Worm (Caenorhabditis elegans): Measurements from ENCODE around the gene str-140.

- TF ChIP-seq R02D3.7 (tag; optimal IDR thresholded peaks at IDR 0.05): no peak
- TF ChIP-seq egl-5 (tag; optimal IDR thresholded peaks at IDR 0.05): no peak
- no peak for TF ChIP-seq elt-2 (tag; optimal IDR thresholded peaks at IDR 0.05)
- TF ChIP-seq fos-1 (tag; optimal IDR thresholded peaks at IDR 0.05): no peak
- peak; percentile 48 for TF ChIP-seq nhr-23 (tag; optimal IDR thresholded peaks at IDR 0.05)
- TF ChIP-seq mdl-1 (tag; optimal IDR thresholded peaks at IDR 0.05): no peak
These were observed 24.0 kb downstream of the str-140 start for ce11 chrV:8043664-8044063.

Data from whole organism, L3 larva.